Worm (Caenorhabditis elegans): ENCODE data around the gene vem-1.

The vem-1 gene

DNA sequence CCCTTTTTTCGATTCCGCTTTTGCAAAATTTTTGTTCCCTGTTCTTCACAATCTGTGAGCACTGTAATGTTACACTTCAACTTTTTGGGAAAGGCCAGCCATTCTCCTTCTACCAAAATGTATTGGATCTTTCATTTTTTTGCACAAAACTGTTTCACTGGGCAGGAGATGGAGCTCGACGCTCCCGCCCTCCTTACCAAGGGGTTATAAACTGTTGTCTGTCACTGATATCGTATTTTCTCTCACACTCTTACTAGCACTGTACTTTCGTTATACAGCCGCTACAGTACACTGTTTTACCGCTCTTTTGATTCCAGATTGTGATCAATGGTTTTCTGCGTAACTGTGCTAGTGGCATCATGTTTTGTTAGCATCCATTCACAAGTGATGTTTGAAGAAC, 10.6 kb downstream of the vem-1 start, which contains the start of gene C46F2.1:
C46F2.1 (plus strand) TSS at position 301 of the 400 bp plus-strand sequence.
- TF ChIP-seq nhr-76 (tag; optimal IDR thresholded peaks at IDR 0.05) (no peak), grh-1 (GFP tag; IDR thresholded peaks at IDR 0.05) (no peak), nhr-20 (tag; optimal IDR thresholded peaks at IDR 0.05) (no peak), F16B12.6 (tag; optimal IDR thresholded peaks at IDR 0.05) (no peak), isw-1 (GFP tag; IDR thresholded peaks at IDR 0.05) (no peak), efl-1 (optimal IDR thresholded peaks at IDR 0.05) (no peak), efl-1 (GFP tag; optimal IDR thresholded peaks at IDR 0.05 in 1 of 2) (peak in 1 of 2 experiments; percentile 49), mab-9 (GFP tag; IDR thresholded peaks at IDR 0.05) (no peak), swsn-7 (tag; optimal IDR thresholded peaks at IDR 0.05) (no peak), hpl-2 (GFP tag; optimal IDR thresholded peaks at IDR 0.05) (no peak), nhr-85 (tag) (peak; percentile 36)

- TF ChIP-seq fkh-10 (GFP tag; optimal IDR thresholded peaks at IDR 0.05): no peak
- TF ChIP-seq elt-2 (tag; optimal IDR thresholded peaks at IDR 0.05): peak; percentile 6
These were observed 13.8 kb downstream of the vem-1 start for ce11 chrX:8074527-8074926.

ce11 chrX:8069293-8069692, 19.1 kb downstream of the vem-1 start, which contains the start of gene C18A11.1:
TSS of gene C18A11.1 (plus strand) at chrX:8069328.
- TF ChIP-seq jun-1 (tag; optimal IDR thresholded peaks at IDR 0.05): peak; percentile 2
- TF ChIP-seq C16A3.4 (tag; optimal IDR thresholded peaks at IDR 0.05): no peak
- peak; percentile 26 for TF ChIP-seq nhr-90 (tag; optimal IDR thresholded peaks at IDR 0.05; ENCODE audit: poor library complexity)
- TF ChIP-seq alr-1 (tag; optimal IDR thresholded peaks at IDR 0.05; ENCODE audit: borderline replicate concordance): no peak
- TF ChIP-seq lin-35 (GFP tag; optimal IDR thresholded peaks at IDR 0.05): peak in 1 of 2 experiments; percentile 47
- TF ChIP-seq dpl-1 (GFP tag; optimal IDR thresholded peaks at IDR 0.05): peak in 2 of 3 experiments; percentile 6 to 33
- peak in 1 of 2 experiments; percentile 25 for TF ChIP-seq mdl-1 (tag; optimal IDR thresholded peaks at IDR 0.05)
- no peak for TF ChIP-seq ceh-8 (GFP tag; optimal IDR thresholded peaks at IDR 0.05)
- peak; percentile 20 for TF ChIP-seq skn-1 (tag; optimal IDR thresholded peaks at IDR 0.05)
- peak; percentile 61 for TF ChIP-seq nhr-20 (tag; optimal IDR thresholded peaks at IDR 0.05)
- TF ChIP-seq efl-1 (optimal IDR thresholded peaks at IDR 0.05): no peak
- TF ChIP-seq efl-1 (GFP tag; optimal IDR thresholded peaks at IDR 0.05 in 1 of 2): peak in 1 of 2 experiments; percentile 92
- peak; percentile 79 for TF ChIP-seq zip-4 (GFP tag; optimal IDR thresholded peaks at IDR 0.05)
- TF ChIP-seq elt-2 (tag; optimal IDR thresholded peaks at IDR 0.05): peak; percentile 92
- TF ChIP-seq lsy-2 (tag; optimal IDR thresholded peaks at IDR 0.05): no peak
- peak; percentile 49 for TF ChIP-seq nhr-71 (tag; optimal IDR thresholded peaks at IDR 0.05)
- TF ChIP-seq lin-14 (GFP tag; optimal IDR thresholded peaks at IDR 0.05): peak; percentile 23
- no peak for TF ChIP-seq zag-1 (tag; optimal IDR thresholded peaks at IDR 0.05)
- no peak for TF ChIP-seq nhr-11 (tag; optimal IDR thresholded peaks at IDR 0.05)
- no peak for TF ChIP-seq ces-1 (GFP tag; optimal IDR thresholded peaks at IDR 0.05)

ce11 chrX:8067268-8067667, 21.1 kb downstream of the vem-1 start, which contains the start of gene C18A11.2:
TSS of gene C18A11.2 (plus strand) at chrX:8067568.
- TF ChIP-seq mdl-1 (tag; optimal IDR thresholded peaks at IDR 0.05) (no peak), nhr-28 (tag; optimal IDR thresholded peaks at IDR 0.05) (no peak), zag-1 (tag; optimal IDR thresholded peaks at IDR 0.05) (no peak), rnt-1 (tag; optimal IDR thresholded peaks at IDR 0.05) (no peak), skn-1 (tag; optimal IDR thresholded peaks at IDR 0.05) (no peak)

DNA sequence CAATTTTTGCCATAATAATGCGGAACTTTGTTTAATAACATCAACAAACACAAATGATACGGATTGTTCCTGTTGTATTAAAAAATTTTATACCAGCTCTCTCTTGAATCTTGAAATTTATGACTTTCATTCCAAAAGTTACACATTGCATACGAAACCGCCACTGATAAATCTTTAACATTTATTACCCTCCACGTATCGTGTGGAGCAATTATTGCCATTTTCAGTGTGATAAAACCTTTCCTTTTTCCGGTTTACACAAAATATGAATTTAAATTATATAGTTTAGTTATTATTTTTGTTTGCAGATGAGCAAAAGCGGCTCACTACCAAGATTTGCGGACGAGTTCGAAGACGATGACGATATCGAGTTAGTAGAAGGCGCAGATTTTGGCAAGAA, 27.6 kb downstream of the vem-1 start, which contains the start of gene C18A11.3:
C18A11.3 (plus strand) TSS at position 301 of the 400 bp plus-strand sequence.
- no peak for TF ChIP-seq efl-1 (optimal IDR thresholded peaks at IDR 0.05)
- peak in 1 of 2 experiments; percentile 10 for TF ChIP-seq efl-1 (GFP tag; optimal IDR thresholded peaks at IDR 0.05 in 1 of 2)
- no peak for TF ChIP-seq nhr-85 (tag)

DNA sequence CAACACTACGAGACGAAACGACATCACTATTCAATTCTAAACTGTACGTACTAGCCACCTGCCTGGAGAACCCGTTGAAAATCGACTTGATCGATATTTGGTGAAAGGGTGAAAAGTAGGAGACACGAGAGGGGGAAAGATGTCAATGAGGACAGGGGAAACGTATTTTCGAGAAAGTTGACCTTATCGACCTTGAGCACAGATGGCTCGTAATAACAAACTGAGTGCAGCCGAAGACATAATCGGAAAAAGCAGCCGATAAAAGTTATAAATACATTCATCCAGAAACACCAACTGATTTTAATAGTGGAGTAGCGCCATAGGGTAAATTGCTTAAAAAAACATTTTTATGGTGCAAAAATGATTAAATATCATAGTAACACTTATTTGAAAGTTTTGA, 28.4 kb downstream of the vem-1 start:
- TF ChIP-seq efl-1 (optimal IDR thresholded peaks at IDR 0.05) (no peak), efl-1 (GFP tag; optimal IDR thresholded peaks at IDR 0.05 in 1 of 2) (peak in 1 of 2 experiments; percentile 79), lin-13 (GFP tag; optimal IDR thresholded peaks at IDR 0.05) (no peak), vab-15 (tag; optimal IDR thresholded peaks at IDR 0.05) (no peak), sptf-1 (tag; optimal IDR thresholded peaks at IDR 0.05) (no peak), unc-86 (tag; optimal IDR thresholded peaks at IDR 0.05) (no peak), ceh-90 (tag; optimal IDR thresholded peaks at IDR 0.05) (no peak), blmp-1 (tag; optimal IDR thresholded peaks at IDR 0.05) (peak; percentile 45), skn-1 (tag; optimal IDR thresholded peaks at IDR 0.05) (no peak), C16A3.4 (tag; optimal IDR thresholded peaks at IDR 0.05) (no peak), dsc-1 (tag; optimal IDR thresholded peaks at IDR 0.05) (no peak), ceh-63 (GFP tag; optimal IDR thresholded peaks at IDR 0.05) (no peak), mab-9 (GFP tag; IDR thresholded peaks at IDR 0.05) (no peak), elt-2 (tag; optimal IDR thresholded peaks at IDR 0.05) (no peak), swsn-7 (tag; optimal IDR thresholded peaks at IDR 0.05) (no peak)

Measured in whole organism, L1 larva.